Fruit fly (Drosophila melanogaster) whole organism, adult: Measurements from ENCODE around the gene sr.

Experiments used
- CG11617 ChIP-seq: fragments of 200-800 bp; sonication (Bioruptor generic); optimal IDR thresholded peaks from 2 replicates; lab custom pipeline; 2017; ENCODE audit warnings: mild to moderate bottlenecking, missing biosample characterization, missing genetic modification reagents, missing genetic modification characterization
- CG12768 ChIP-seq: fragments of 200-800 bp; sonication (Bioruptor generic); optimal IDR thresholded peaks from 2 replicates; lab custom pipeline; 2017; ENCODE audit warnings: missing biosample characterization, missing genetic modification characterization, mild to moderate bottlenecking, moderate library complexity, missing genetic modification reagents
- CG14711 ChIP-seq: fragments of 200-800 bp; sonication (Bioruptor generic); optimal IDR thresholded peaks from 2 replicates; lab custom pipeline; 2018; ENCODE audit warnings: missing biosample characterization, mild to moderate bottlenecking, missing genetic modification characterization, moderate library complexity
- CG1620 ChIP-seq: fragments of 200-800 bp; sonication (Bioruptor generic); optimal IDR thresholded peaks from 2 replicates; lab custom pipeline; 2016; ENCODE audit warnings: missing biosample characterization, missing genetic modification characterization
- CG33017 ChIP-seq: fragments of 200-800 bp; sonication (Bioruptor generic); optimal IDR thresholded peaks from 2 replicates; lab custom pipeline; 2018; ENCODE audit warnings: missing biosample characterization, mild to moderate bottlenecking, missing genetic modification characterization, moderate library complexity
- CG5204 ChIP-seq: fragments of 200-800 bp; sonication (Bioruptor generic); optimal IDR thresholded peaks from 2 replicates; lab custom pipeline; 2016; ENCODE audit warnings: missing biosample characterization, missing genetic modification characterization
- CG7045 ChIP-seq: fragments of 200-800 bp; sonication (Bioruptor generic); optimal IDR thresholded peaks from 2 replicates; lab custom pipeline; 2017; ENCODE audit warnings: missing biosample characterization, mild to moderate bottlenecking, missing genetic modification characterization
- CG7101 ChIP-seq: fragments of 200-800 bp; sonication (Bioruptor generic); optimal IDR thresholded peaks from 2 replicates; lab custom pipeline; 2018; ENCODE audit warnings: missing biosample characterization, mild to moderate bottlenecking, missing genetic modification characterization, moderate library complexity
- Clk ChIP-seq: fragments of 200-800 bp; sonication (Bioruptor generic); optimal IDR thresholded peaks from 2 replicates; lab custom pipeline; 2017; ENCODE audit warnings: missing biosample characterization, missing genetic modification characterization
- Crg-1 ChIP-seq: fragments of 200-800 bp; sonication (Bioruptor generic); optimal IDR thresholded peaks from 2 replicates; lab custom pipeline; 2016; ENCODE audit warnings: missing biosample characterization, missing genetic modification characterization
- Hr96 ChIP-seq: fragments of 200-800 bp; sonication (Bioruptor generic); optimal IDR thresholded peaks from 2 replicates; lab custom pipeline; 2016; ENCODE audit warnings: missing biosample characterization, missing genetic modification characterization
- Mnt ChIP-seq: fragments of 200-800 bp; sonication (Bioruptor generic); optimal IDR thresholded peaks from 2 replicates; lab custom pipeline; 2016; ENCODE audit warnings: missing biosample characterization, mild to moderate bottlenecking, missing genetic modification characterization
- bab1 ChIP-seq: fragments of 200-800 bp; sonication (Bioruptor generic); optimal IDR thresholded peaks from 3 replicates; lab custom pipeline; 2019; ENCODE audit warnings: missing biosample characterization, mild to moderate bottlenecking, missing genetic modification characterization, moderate library complexity
- cic ChIP-seq: fragments of 200-800 bp; sonication (Bioruptor generic); optimal IDR thresholded peaks from 2 replicates; lab custom pipeline; 2017; ENCODE audit warnings: missing biosample characterization, mild to moderate bottlenecking, missing genetic modification characterization, moderate library complexity
- cnc ChIP-seq, 2 experiments: fragments of >200 bp; optimal IDR thresholded peaks; 2 replicates each; lab custom pipeline; 2017
- kay ChIP-seq: fragments of 200-800 bp; sonication (Bioruptor generic); peaks from one replicate; lab custom pipeline; 2016; ENCODE audit warnings: missing biosample characterization, missing genetic modification characterization, borderline replicate concordance
- ovo ChIP-seq: fragments of 200-800 bp; sonication (Bioruptor generic); optimal IDR thresholded peaks from 2 replicates; lab custom pipeline; 2016; ENCODE audit warnings: missing biosample characterization, missing genetic modification characterization
- pad ChIP-seq: fragments of 200-800 bp; sonication (Bioruptor generic); optimal IDR thresholded peaks from 3 replicates; lab custom pipeline; 2017; ENCODE audit warnings: missing biosample characterization, missing genetic modification characterization, mild to moderate bottlenecking, moderate library complexity, missing genetic modification reagents
- tj ChIP-seq: fragments of 200-800 bp; sonication (Bioruptor generic); optimal IDR thresholded peaks from 3 replicates; lab custom pipeline; 2017; ENCODE audit warnings: missing biosample characterization, mild to moderate bottlenecking, missing genetic modification characterization, moderate library complexity
- toe ChIP-seq: fragments of 200-800 bp; sonication (Bioruptor generic); optimal IDR thresholded peaks from 2 replicates; lab custom pipeline; 2016; ENCODE audit warnings: missing biosample characterization, missing genetic modification characterization

Gene sr

dm6 chr3R:18080748-18081147 lies 9.9 kb upstream of the sr start, which contains the start of gene bard:
Gene bard (plus strand): TSS chr3R:18081048.
- no peak for TF ChIP-seq CG1620 (GFP tag; lab: Kevin White, UChicago)
- no peak for TF ChIP-seq ovo (GFP tag; lab: Kevin White, UChicago)
- no peak for TF ChIP-seq Clk (GFP tag; lab: Kevin White, UChicago)
- no peak for TF ChIP-seq bab1 (GFP tag; lab: Kevin White, UChicago)
- TF ChIP-seq CG33017: no peak
- TF ChIP-seq Mnt: no peak
- TF ChIP-seq CG5204 (GFP tag; lab: Kevin White, UChicago): no peak
- no peak for TF ChIP-seq CG7101 (tag; lab: Kevin White, UChicago)

- TF ChIP-seq bab1 (GFP tag; lab: Kevin White, UChicago) (no peak), Clk (GFP tag; lab: Kevin White, UChicago) (no peak), cnc (optimal IDR thresholded peaks at IDR 0.05; lab: Kevin White, UChicago) (no peak), tj (GFP tag; lab: Kevin White, UChicago) (no peak), kay (GFP tag; lab: Kevin White, UChicago) (no peak), ovo (GFP tag; lab: Kevin White, UChicago) (no peak), CG7101 (tag; lab: Kevin White, UChicago) (no peak), CG5204 (GFP tag; lab: Kevin White, UChicago) (no peak), CG33017 (no peak)
Measured at dm6 chr3R:18083297-18083696, 7.3 kb upstream of the sr start.

dm6 chr3R:18088238-18088637 lies 2.4 kb upstream of the sr start:
- TF ChIP-seq tj (GFP tag; lab: Kevin White, UChicago) (no peak), pad (GFP tag; lab: Kevin White, UChicago) (no peak), toe (GFP tag; lab: Kevin White, UChicago) (no peak), CG14711 (tag; lab: Kevin White, UChicago) (no peak), CG11617 (GFP tag; lab: Kevin White, UChicago) (no peak), Hr96 (no peak), cic (GFP tag; lab: Kevin White, UChicago) (no peak), bab1 (GFP tag; lab: Kevin White, UChicago) (no peak), kay (GFP tag; lab: Kevin White, UChicago) (no peak), Clk (GFP tag; lab: Kevin White, UChicago) (no peak), CG12768 (no peak), Mnt (no peak), CG7101 (tag; lab: Kevin White, UChicago) (no peak), CG33017 (no peak), CG7045 (GFP tag; lab: Kevin White, UChicago) (no peak)

- TF ChIP-seq pad (GFP tag; lab: Kevin White, UChicago) (peak; percentile 62), CG7045 (GFP tag; lab: Kevin White, UChicago) (no peak)
Measured at dm6 chr3R:18089448-18089847, 1.2 kb upstream of the sr start.

- TF ChIP-seq Clk (GFP tag; lab: Kevin White, UChicago) (no peak), CG14711 (tag; lab: Kevin White, UChicago) (no peak), toe (GFP tag; lab: Kevin White, UChicago) (no peak), CG7101 (tag; lab: Kevin White, UChicago) (no peak), Hr96 (no peak), CG11617 (GFP tag; lab: Kevin White, UChicago) (no peak), Mnt (no peak), CG7045 (GFP tag; lab: Kevin White, UChicago) (no peak), ovo (GFP tag; lab: Kevin White, UChicago) (no peak), cnc (optimal IDR thresholded peaks at IDR 0.05; lab: Kevin White, UChicago) (no peak)
Measured at dm6 chr3R:18094649-18095048, 4.0 kb downstream of the sr start.

dm6 chr3R:18097531-18097930 lies 6.9 kb downstream of the sr start:
- no peak for TF ChIP-seq Mnt
- no peak for TF ChIP-seq cnc (optimal IDR thresholded peaks at IDR 0.05; lab: Kevin White, UChicago)
- TF ChIP-seq Hr96: no peak
- no peak for TF ChIP-seq CG14711 (tag; lab: Kevin White, UChicago)

- TF ChIP-seq Mnt: no peak
- TF ChIP-seq pad (GFP tag; lab: Kevin White, UChicago): no peak
- no peak for TF ChIP-seq toe (GFP tag; lab: Kevin White, UChicago)
- TF ChIP-seq Hr96: no peak
- no peak for TF ChIP-seq cic (GFP tag; lab: Kevin White, UChicago)
- no peak for TF ChIP-seq CG12768
- TF ChIP-seq Clk (GFP tag; lab: Kevin White, UChicago): no peak
- TF ChIP-seq tj (GFP tag; lab: Kevin White, UChicago): no peak
- TF ChIP-seq cnc (optimal IDR thresholded peaks at IDR 0.05; lab: Kevin White, UChicago): no peak
- no peak for TF ChIP-seq bab1 (GFP tag; lab: Kevin White, UChicago)
- no peak for TF ChIP-seq CG11617 (GFP tag; lab: Kevin White, UChicago)
- no peak for TF ChIP-seq ovo (GFP tag; lab: Kevin White, UChicago)
- TF ChIP-seq CG33017: no peak
- no peak for TF ChIP-seq CG7101 (tag; lab: Kevin White, UChicago)
- no peak for TF ChIP-seq CG14711 (tag; lab: Kevin White, UChicago)
- no peak for TF ChIP-seq Crg-1 (GFP tag; lab: Kevin White, UChicago)
Measured at dm6 chr3R:18103196-18103809, 12.7 kb downstream of the sr start.
